Fruit fly (Drosophila melanogaster): ENCODE measurements around the gene CG14968.
A peak's percentile ranks its signal among the peaks of the same experiment; 100 is the strongest.

The CG14968 gene

DNA sequence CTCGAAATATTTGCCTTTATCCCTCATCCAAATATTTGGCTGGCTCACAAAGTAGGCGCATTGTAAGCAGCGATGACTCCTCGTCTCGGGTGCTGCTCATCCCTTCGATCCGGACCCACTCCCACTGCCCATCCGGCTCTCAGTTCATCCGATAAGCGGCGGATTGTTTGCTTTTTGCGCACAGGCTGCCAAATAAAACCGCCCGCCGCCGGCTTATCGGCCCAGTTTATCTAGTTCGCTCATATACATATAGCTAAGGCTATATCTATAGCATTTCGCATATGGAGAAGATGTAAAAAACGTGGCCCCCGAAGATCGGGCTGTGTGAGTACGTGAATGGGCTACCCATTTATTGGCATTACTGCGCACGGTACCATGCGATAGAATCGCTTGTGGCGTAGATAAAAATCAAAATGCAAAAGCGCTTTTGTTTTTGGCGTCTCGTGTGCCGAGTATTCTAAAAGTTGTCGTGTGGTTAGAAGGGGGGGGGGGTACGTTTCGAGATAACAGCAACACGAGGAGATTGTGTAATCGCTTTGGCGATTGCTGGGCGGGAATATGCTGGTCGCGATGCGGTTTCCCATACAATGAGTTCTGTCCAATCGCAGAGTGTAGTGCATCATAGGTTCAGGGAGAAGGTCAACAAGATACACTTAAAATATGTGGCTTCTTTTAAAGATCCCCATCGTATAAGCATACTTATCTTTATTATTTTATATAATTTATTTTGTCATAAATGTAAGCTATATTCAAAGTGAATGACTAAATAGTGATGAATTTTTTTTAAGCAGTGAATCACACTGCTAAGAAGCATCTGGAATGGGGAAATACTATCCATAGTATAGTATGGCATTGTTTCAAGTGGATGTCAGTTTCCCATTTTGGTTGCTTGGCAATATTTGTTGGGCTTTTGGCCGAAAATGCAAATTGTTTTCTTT is 6.0 kb upstream of the CG14968 start:
- TF ChIP-seq CTCF (optimal IDR thresholded peaks at IDR 0.05) (no peak), CG8478 (optimal IDR thresholded peaks at IDR 0.05) (no peak)

DNA sequence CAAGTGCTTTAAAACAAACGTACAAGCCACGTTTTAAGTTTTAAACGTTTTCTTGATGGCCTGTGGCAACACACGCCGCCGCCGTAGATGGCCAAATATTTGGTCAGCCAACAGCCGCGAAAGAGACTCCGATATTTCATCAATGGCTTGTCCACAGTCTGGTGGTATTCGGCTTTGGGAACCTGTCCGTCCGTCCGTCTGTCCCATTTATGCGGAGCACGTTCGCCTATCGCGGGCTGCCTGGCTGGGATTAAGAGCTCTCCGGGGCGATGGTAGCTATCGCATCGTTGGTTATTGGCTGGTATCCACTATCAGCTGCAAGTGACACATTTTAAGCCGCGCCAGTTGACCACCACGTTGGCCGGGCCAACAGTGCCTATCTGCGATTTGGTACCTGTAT is 4.7 kb upstream of the CG14968 start:
- no peak for TF ChIP-seq CG8478 (optimal IDR thresholded peaks at IDR 0.05)

DNA sequence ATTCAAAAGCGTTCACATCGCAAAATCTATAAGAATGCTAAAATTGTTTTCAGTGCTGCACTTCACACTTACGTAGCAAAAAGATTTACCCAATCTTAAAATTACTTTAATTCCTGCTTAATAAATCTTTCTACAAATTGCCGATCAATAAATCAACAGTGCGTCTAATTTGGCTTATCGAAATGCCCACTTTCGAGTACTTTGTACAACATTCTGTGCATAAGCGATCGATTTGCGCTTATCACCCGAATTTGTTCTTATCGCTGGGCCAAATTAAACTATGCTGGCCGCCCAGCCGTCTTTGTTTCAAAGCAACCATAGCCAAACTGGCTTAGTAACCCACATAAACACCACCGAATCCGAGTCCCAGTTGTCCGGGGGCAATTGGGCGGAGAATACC is 3.6 kb upstream of the CG14968 start:
- no peak for TF ChIP-seq CG8478 (optimal IDR thresholded peaks at IDR 0.05)
- no peak for TF ChIP-seq CTCF (optimal IDR thresholded peaks at IDR 0.05)

DNA sequence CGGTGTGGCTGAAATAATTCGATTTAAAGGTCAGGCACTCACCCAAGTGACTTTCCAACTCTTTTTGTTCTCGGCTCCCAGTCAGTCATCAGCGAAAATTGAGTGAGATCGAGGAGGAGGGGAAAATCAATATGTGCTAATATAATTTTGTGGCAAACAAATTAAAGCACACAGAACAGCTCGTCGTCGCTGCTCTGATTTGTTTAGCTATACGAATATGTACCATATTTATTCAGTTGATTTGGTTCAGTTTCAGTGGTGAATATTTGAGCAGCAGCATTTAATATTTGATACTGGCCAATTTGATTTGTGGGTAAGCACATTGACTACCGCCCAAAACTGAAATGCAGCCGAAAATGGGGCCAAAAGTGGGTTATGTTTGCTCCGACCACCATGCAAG is 2.5 kb upstream of the CG14968 start:
- no peak for TF ChIP-seq CG8478 (optimal IDR thresholded peaks at IDR 0.05)
- TF ChIP-seq CTCF (optimal IDR thresholded peaks at IDR 0.05) = no peak

DNA sequence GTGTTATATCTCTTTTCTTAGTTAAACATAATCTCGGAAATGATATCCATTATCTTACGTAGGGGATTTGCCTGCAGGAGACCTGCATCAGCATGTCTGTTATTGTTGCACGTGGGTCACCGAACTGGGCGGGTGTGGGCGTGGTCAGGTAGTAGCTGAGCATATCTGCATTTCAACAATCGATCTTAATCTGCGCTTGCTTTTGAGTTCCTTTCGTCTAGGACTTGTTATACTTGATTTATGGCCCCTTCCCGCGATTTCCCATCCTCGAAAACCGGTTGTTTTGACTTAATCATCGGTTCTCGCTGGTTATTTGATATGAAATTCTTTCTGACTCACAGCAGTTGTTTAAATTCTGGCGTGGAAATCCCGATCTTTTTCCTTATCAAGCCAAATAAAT is 1.8 kb upstream of the CG14968 start:
- TF ChIP-seq CG8478 (optimal IDR thresholded peaks at IDR 0.05) (no peak), CTCF (optimal IDR thresholded peaks at IDR 0.05) (no peak)

DNA sequence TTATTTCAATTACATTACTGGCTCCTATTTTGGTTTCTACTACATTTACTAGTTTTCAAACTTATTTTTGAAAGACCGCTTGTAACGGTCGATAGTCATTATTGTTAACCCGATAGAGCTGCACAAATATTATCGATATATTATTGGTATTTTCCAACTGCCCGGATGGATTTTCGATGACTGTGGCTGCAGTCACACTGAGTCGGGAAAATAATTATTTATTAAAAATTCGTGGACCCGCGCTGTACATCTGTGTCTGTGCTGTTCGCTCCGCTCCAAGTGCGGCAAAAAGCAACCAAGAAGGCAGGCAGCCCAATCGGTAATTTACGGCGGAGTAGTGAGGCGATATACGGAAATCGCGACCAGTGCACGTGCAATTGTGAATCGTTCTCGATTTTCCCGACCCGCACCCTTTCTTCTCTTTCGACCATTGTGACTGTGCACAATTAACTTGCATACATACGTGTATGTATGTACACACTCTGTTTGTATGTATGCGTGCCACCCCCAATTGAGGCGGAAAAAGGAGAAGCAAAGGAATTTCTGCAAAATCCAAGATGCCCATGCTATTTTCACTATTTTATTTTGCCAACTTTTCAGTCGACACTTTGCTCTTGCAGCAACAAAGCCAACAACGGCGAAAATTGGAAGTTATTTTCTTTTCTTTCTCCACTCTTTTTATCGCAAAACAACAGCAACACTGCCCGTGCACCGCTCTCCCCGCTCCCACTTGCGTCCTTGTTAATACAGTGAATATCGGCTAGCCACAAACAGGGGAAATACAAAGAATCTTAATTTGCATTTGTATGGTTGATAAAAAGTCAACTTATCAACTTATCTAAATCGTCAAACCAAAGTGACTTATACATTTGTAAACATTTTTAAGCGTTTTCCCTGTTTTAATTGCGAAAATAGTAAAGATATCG is 885 bp upstream of the CG14968 start, which contains the start of gene ZnT63C:
Gene ZnT63C, plus strand, starts transcription at position 175 of the 926 bp plus-strand sequence.
- no peak for TF ChIP-seq CTCF (optimal IDR thresholded peaks at IDR 0.05)
- no peak for TF ChIP-seq CG8478 (optimal IDR thresholded peaks at IDR 0.05)

DNA sequence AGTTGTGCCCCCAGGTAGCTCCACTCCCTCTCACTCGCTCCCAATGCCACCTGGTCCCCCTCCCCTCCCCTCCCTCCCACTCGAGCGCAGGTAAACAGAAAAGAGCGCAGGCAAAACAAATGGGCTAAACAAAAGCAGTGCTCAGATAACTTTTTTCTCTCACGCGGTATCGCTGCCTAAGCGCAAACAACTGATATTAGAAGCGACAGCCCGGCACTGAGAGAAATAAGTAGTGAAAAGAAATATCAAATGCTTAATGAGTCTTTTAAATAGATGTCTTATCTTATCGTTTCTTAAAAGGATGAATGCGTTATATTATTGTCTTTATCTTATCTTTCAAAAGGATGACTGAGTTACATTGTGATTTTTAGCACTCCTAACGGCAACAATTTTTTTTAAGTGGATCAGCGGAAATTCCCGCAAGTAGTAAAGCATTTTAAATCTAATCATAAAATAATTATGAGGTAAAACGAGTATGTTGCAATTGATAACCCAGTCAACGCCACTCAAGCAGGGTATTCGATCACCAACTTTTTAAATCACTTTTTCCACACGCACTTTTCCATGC is 1.7 kb downstream of the CG14968 start:
- TF ChIP-seq CG8478 (optimal IDR thresholded peaks at IDR 0.05) (no peak), CTCF (optimal IDR thresholded peaks at IDR 0.05) (no peak)

DNA sequence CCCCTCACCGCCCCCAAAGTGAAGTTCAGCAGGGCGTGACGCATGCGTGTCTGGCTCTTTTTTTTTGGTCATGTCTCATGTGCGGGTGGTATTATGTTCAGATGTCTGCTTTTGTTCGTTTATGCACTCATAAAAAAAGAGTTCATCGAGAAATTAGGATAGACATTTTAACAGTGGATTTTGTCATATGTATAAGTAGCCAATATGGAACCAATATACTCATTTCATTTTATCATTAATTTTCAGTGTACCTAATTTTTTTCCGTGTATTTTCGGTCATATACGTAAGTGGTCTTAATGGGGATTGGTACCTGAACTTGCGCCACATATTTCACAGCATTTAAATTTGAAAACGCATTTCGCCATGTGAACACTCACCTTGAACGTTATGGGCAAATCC is 2.6 kb downstream of the CG14968 start:
- TF ChIP-seq CG8478 (optimal IDR thresholded peaks at IDR 0.05) (no peak), CTCF (optimal IDR thresholded peaks at IDR 0.05) (no peak)

DNA sequence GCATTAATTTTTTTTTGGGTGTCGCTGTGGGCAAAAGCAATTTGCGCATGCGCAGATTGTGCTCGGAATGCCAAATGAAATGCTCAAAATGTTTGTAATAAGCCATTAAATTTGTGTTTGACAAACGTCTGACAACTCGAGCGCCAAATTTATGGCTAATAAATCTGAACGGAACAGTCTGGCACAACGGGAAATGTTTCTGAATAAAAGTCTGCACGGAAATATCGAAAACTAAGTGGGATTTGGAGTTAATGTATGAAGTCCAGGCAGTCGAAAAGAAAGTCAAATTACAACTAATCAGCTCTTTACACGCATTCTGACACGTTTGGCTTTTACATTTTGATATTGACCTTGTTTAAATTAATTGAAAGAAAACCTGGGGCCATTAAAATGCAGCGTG is 11.8 kb downstream of the CG14968 start, which contains the start of gene CG12009:
Gene CG12009, plus strand, starts transcription at position 301 of the 400 bp plus-strand sequence.
- TF ChIP-seq CG8478 (optimal IDR thresholded peaks at IDR 0.05) = no peak
- no peak for TF ChIP-seq CTCF (optimal IDR thresholded peaks at IDR 0.05)

DNA sequence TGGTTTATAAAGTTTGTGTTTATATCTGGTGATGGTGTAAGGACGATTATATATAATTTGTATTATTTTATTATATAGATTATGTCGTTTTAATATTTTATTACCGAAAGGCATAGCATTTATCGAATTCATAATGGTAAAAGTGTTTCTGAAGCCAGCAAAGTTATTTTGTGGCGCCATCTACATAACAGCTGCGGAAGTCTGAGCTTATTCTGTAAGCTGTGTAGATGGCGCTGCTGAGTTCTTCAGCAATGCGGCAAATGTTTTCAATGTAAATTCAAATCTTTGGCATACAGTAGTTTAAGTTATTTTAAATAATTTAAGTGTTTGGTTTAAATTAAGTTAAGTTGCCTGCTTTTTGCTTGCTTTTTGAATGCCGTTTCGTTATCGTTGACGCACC is 14.5 kb downstream of the CG14968 start:
- peak; percentile 75 to 90 for TF ChIP-seq CTCF (optimal IDR thresholded peaks at IDR 0.05)
- no peak for TF ChIP-seq CG8478 (optimal IDR thresholded peaks at IDR 0.05)

DNA sequence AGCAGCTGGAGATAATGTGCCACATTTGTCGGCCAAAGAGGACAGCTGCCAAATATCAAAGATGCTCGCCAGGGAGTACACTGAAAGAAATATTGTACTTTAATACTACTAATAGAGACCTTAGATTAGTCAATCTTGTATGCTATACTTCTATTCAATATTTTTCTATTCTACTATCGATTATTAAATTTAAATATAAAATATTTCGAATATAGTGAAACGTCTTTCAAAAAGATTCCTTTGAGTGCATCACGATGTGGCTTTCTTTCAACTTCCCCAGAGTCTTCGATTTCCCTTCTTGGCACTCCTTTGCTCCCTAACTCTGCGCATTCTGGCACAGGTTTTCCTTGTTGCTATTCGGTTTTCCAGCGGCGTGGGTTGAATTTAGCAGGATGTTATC is 18.0 kb downstream of the CG14968 start:
- TF ChIP-seq CG8478 (optimal IDR thresholded peaks at IDR 0.05) (no peak), CTCF (optimal IDR thresholded peaks at IDR 0.05) (no peak)

DNA sequence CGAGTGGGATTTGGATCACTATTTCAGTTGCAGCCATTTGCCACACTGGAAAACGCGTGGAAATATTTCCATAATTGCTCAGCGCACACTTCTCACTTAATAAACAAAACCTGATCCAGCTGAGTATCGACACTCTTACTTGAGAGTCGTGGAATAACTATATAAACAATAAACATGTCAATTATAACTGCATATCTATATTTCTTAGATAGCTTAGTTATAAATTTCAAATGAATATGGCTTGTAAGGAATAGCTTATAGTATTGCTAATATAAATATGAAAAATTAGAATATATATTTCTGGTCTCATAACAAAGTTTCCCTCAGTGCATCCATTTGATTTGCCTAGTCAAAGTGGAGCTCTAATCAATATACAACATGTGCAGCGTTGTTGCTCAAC is 19.6 kb downstream of the CG14968 start:
- TF ChIP-seq CTCF (optimal IDR thresholded peaks at IDR 0.05) (no peak), CG8478 (optimal IDR thresholded peaks at IDR 0.05) (no peak)

DNA sequence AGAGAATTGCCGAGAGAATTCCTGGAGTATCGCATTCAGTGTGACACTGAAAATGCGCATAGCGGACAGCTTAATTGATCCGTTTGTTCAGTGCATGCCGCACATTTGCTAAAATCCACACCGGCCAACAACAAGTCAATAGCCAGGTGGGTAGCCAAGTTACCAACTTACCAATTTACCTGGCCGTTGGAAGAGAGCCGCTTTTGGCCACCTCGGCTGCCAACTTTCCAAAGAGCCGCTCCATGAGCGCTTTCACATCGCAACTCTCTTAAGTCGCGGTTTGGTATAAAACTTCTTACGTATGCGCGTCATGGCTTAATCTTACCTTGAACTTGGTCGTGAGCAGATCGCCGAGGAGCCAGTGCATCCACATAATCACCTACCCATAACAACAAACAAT is 23.0 kb downstream of the CG14968 start, which contains the start of gene CG12017:
Gene CG12017, plus strand, starts transcription at position 310 of the 400 bp plus-strand sequence.
- no peak for TF ChIP-seq CTCF (optimal IDR thresholded peaks at IDR 0.05)
- no peak for TF ChIP-seq CG8478 (optimal IDR thresholded peaks at IDR 0.05)

DNA sequence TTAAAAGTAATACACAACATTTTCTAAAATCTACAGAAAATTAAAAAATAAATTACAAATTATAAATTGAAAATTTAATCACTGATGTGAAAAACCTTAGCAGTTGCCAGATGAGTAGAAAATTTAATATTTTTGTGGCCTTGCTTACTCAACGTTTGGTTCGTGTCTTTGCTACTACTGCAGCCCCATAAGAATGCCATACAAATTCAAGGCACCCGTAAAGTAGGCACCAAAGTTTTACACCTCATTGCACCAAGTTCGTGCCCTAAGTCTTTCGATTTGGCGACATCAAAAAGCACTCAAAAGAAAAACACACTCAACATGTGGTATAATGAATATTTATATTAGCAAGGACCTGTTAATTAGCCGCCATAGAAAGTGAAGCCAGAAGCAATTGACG is 26.0 kb downstream of the CG14968 start:
- TF ChIP-seq CTCF (optimal IDR thresholded peaks at IDR 0.05) = peak; percentile 46 to 66
- no peak for TF ChIP-seq CG8478 (optimal IDR thresholded peaks at IDR 0.05)

Data from S2 (cell line).